Fruit fly (Drosophila melanogaster) whole organism, embryonic: ENCODE results near the gene CG15282.

Source experiments
- CG10959 ChIP-seq: fragments of 200-800 bp; sonication (Bioruptor generic); IDR thresholded peaks from 2 replicates; pipeline ENCODE4 v1.3.6; 2022; ENCODE audit warnings: missing biosample characterization, missing genetic modification characterization
- CG12659 ChIP-seq: fragments of 200-800 bp; sonication (Bioruptor generic); optimal IDR thresholded peaks from 3 replicates; lab custom pipeline; 2017; ENCODE audit warnings: mild to moderate bottlenecking, missing biosample characterization, missing genetic modification reagents, missing genetic modification characterization
- CG13894 ChIP-seq: fragments of 200-800 bp; sonication (Bioruptor generic); optimal IDR thresholded peaks from 3 replicates; lab custom pipeline; 2018; ENCODE audit warnings: missing biosample characterization, mild to moderate bottlenecking, missing genetic modification characterization, moderate library complexity
- CG14710 ChIP-seq: fragments of 200-800 bp; sonication (Bioruptor generic); optimal IDR thresholded peaks from 3 replicates; lab custom pipeline; 2019; ENCODE audit warnings: missing biosample characterization, mild to moderate bottlenecking, missing genetic modification characterization, moderate library complexity
- CG15514 ChIP-seq: fragments of 200-800 bp; sonication (Bioruptor generic); optimal IDR thresholded peaks from 3 replicates; lab custom pipeline; 2017; ENCODE audit warnings: missing biosample characterization, missing genetic modification characterization, mild to moderate bottlenecking, moderate library complexity, missing genetic modification reagents
- CG15601 ChIP-seq: fragments of 200-800 bp; sonication (Bioruptor generic); optimal IDR thresholded peaks from 3 replicates; lab custom pipeline; 2019; ENCODE audit warnings: missing biosample characterization, mild to moderate bottlenecking, missing genetic modification characterization, moderate library complexity
- CG15696 ChIP-seq: fragments of 200-800 bp; sonication (Bioruptor generic); optimal IDR thresholded peaks from 2 replicates; lab custom pipeline; 2019; ENCODE audit warnings: missing biosample characterization, mild to moderate bottlenecking, missing genetic modification characterization, moderate library complexity
- CG2202 ChIP-seq: fragments of 200-800 bp; sonication (Bioruptor generic); optimal IDR thresholded peaks from 2 replicates; lab custom pipeline; 2018; ENCODE audit warnings: missing biosample characterization, mild to moderate bottlenecking, missing genetic modification characterization
- CG2712 ChIP-seq: fragments of 200-800 bp; optimal IDR thresholded peaks from 3 replicates; lab custom pipeline; 2019; ENCODE audit warnings: missing biosample characterization, mild to moderate bottlenecking, missing genetic modification characterization, moderate library complexity
- CG2875 ChIP-seq: fragments of 200-800 bp; sonication (Bioruptor generic); optimal IDR thresholded peaks from 2 replicates; lab custom pipeline; 2017; ENCODE audit warnings: missing biosample characterization, mild to moderate bottlenecking, missing genetic modification characterization, missing genetic modification reagents
- CG32772 ChIP-seq: fragments of 200-800 bp; sonication (Bioruptor generic); IDR thresholded peaks from 2 replicates; pipeline ENCODE4 v1.3.6; 2022; ENCODE audit warnings: missing biosample characterization, missing genetic modification characterization
- CG34422 ChIP-seq: fragments of 200-800 bp; sonication (Bioruptor generic); IDR thresholded peaks from 3 replicates; pipeline ENCODE4 v1.3.6; 2022; ENCODE audit warnings: missing biosample characterization, missing genetic modification characterization
- CG3726 ChIP-seq: fragments of 200-800 bp; sonication (Bioruptor generic); IDR thresholded peaks from 3 replicates; pipeline ENCODE4, ENCODE4 v1.3.6; 2022; ENCODE audit warnings: missing biosample characterization, missing genetic modification characterization
- CG3838 ChIP-seq: fragments of 200-800 bp; sonication (Bioruptor generic); optimal IDR thresholded peaks from 3 replicates; lab custom pipeline; 2016; ENCODE audit warnings: missing biosample characterization, missing genetic modification characterization
- CG6175 ChIP-seq: fragments of 200-800 bp; sonication (Bioruptor generic); IDR thresholded peaks from 3 replicates; pipeline ENCODE4 v1.3.6; 2022; ENCODE audit warnings: missing biosample characterization, missing genetic modification characterization
- CG7745 ChIP-seq: fragments of 200-800 bp; sonication (Bioruptor generic); optimal IDR thresholded peaks from 2 replicates; lab custom pipeline; 2018; ENCODE audit warnings: missing biosample characterization, mild to moderate bottlenecking, missing genetic modification characterization, moderate library complexity
- CG8359 ChIP-seq: fragments of 200-800 bp; sonication (Bioruptor generic); optimal IDR thresholded peaks from 2 replicates; lab custom pipeline; 2017; ENCODE audit warnings: missing biosample characterization, mild to moderate bottlenecking, missing genetic modification characterization, borderline replicate concordance
- Dad ChIP-seq: fragments of 200-800 bp; sonication (Bioruptor generic); optimal IDR thresholded peaks from 3 replicates; lab custom pipeline; 2016; ENCODE audit warnings: missing biosample characterization, missing genetic modification characterization
- HLH3B ChIP-seq: fragments of 200-800 bp; sonication (Bioruptor generic); IDR thresholded peaks from 2 replicates; pipeline ENCODE4 v1.3.6; 2022; ENCODE audit warnings: missing biosample characterization, missing genetic modification characterization
- Hsf ChIP-seq: fragments of 200-800 bp; sonication (Bioruptor generic); optimal IDR thresholded peaks from 3 replicates; lab custom pipeline; 2016; ENCODE audit warnings: missing biosample characterization, missing genetic modification characterization
- Kr ChIP-seq: fragments of 200-800 bp; sonication (Bioruptor generic); optimal IDR thresholded peaks from 2 replicates; lab custom pipeline; 2017; ENCODE audit warnings: missing biosample characterization, mild to moderate bottlenecking, missing genetic modification characterization
- Nf-YC ChIP-seq: fragments of 200-800 bp; optimal IDR thresholded peaks from 3 replicates; lab custom pipeline; 2019; ENCODE audit warnings: missing biosample characterization, mild to moderate bottlenecking, missing genetic modification characterization, moderate library complexity
- NfI ChIP-seq: fragments of 200-800 bp; sonication (Bioruptor generic); optimal IDR thresholded peaks from 3 replicates; lab custom pipeline; 2018; ENCODE audit warnings: missing biosample characterization, mild to moderate bottlenecking, missing genetic modification characterization, moderate library complexity
- Scr ChIP-seq: fragments of 200-800 bp; sonication (Bioruptor generic); IDR thresholded peaks from 2 replicates; pipeline ENCODE4 v1.3.6; 2022; ENCODE audit warnings: missing biosample characterization, missing genetic modification characterization; ENCODE audit not compliant: partially characterized antibody
- Side ChIP-seq: fragments of 200-800 bp; sonication (Bioruptor generic); optimal IDR thresholded peaks from 2 replicates; lab custom pipeline; 2016; ENCODE audit warnings: missing biosample characterization, missing genetic modification characterization
- Sin3A ChIP-seq: fragments of >200 bp; optimal IDR thresholded peaks from 2 replicates; lab custom pipeline; 2018
- ac ChIP-seq: fragments of 200-800 bp; sonication (Bioruptor generic); optimal IDR thresholded peaks from 3 replicates; lab custom pipeline; 2017; ENCODE audit warnings: missing biosample characterization, mild to moderate bottlenecking, missing genetic modification characterization
- ato ChIP-seq: fragments of 200-800 bp; sonication (Bioruptor generic); IDR thresholded peaks from 2 replicates; pipeline ENCODE4 v1.3.6; 2022; ENCODE audit warnings: missing biosample characterization, missing genetic modification characterization; ENCODE audit not compliant: partially characterized antibody
- bsh ChIP-seq, 2 experiments: fragments of 200-800 bp; sonication (Bioruptor generic); optimal IDR thresholded peaks; 2 replicates each; lab custom pipeline; 2017 to 2018; ENCODE audit warnings: mild to moderate bottlenecking in 2 of 2, missing biosample characterization in 2 of 2, missing genetic modification characterization in 2 of 2, moderate library complexity in 1 of 2
- caup ChIP-seq: fragments of 200-800 bp; sonication (Bioruptor generic); optimal IDR thresholded peaks from 3 replicates; lab custom pipeline; 2017; ENCODE audit warnings: missing biosample characterization, mild to moderate bottlenecking, missing genetic modification characterization, moderate library complexity; ENCODE audit not compliant: severe bottlenecking
- chm ChIP-seq: fragments of 200-800 bp; sonication (Bioruptor generic); IDR thresholded peaks from 2 replicates; pipeline ENCODE4 v1.3.6; 2022; ENCODE audit warnings: missing biosample characterization, missing genetic modification characterization
- dan ChIP-seq: fragments of 200-800 bp; sonication (Bioruptor generic); IDR thresholded peaks from 2 replicates; pipeline ENCODE4 v1.3.6; 2022; ENCODE audit warnings: missing biosample characterization, missing genetic modification characterization
- ems ChIP-seq: fragments of 200-800 bp; sonication (Bioruptor generic); optimal IDR thresholded peaks from 3 replicates; lab custom pipeline; 2016; ENCODE audit warnings: missing biosample characterization, missing genetic modification characterization
- exex ChIP-seq: fragments of 200-800 bp; sonication (Bioruptor generic); optimal IDR thresholded peaks from 4 replicates; lab custom pipeline; 2018; ENCODE audit warnings: missing biosample characterization, mild to moderate bottlenecking, missing genetic modification characterization, moderate library complexity
- fd64A ChIP-seq: fragments of 200-800 bp; sonication (Bioruptor generic); optimal IDR thresholded peaks from 3 replicates; lab custom pipeline; 2018; ENCODE audit warnings: missing biosample characterization, mild to moderate bottlenecking, missing genetic modification characterization
- fu2 ChIP-seq: fragments of 200-800 bp; sonication (Bioruptor generic); optimal IDR thresholded peaks from 2 replicates; lab custom pipeline; 2016; ENCODE audit warnings: missing biosample characterization, missing genetic modification characterization
- insv ChIP-seq, 2 experiments: fragments of 200-800 bp; sonication (Bioruptor generic); optimal IDR thresholded peaks; 3 replicates each; lab custom pipeline; 2016 to 2018; ENCODE audit warnings: missing biosample characterization in 2 of 2, missing genetic modification characterization in 2 of 2
- jigr1 ChIP-seq: fragments of 200-800 bp; sonication (Bioruptor generic); IDR thresholded peaks from 3 replicates; pipeline ENCODE4 v1.3.6; 2022; ENCODE audit warnings: missing biosample characterization, missing genetic modification characterization
- kni ChIP-seq: fragments of 200-800 bp; sonication (Bioruptor generic); optimal IDR thresholded peaks from 3 replicates; lab custom pipeline; 2017; ENCODE audit warnings: mild to moderate bottlenecking, missing biosample characterization, missing genetic modification reagents, missing genetic modification characterization
- lov ChIP-seq, 2 experiments: fragments of 200-800 bp in 1 of 2; fragments of >200 bp in 1 of 2; sonication (Bioruptor generic) in 1 of 2; IDR thresholded peaks in 1 of 2; optimal IDR thresholded peaks in 1 of 2; 2 replicates in 1 of 2; 3 replicates in 1 of 2; pipeline versions ENCODE4 v1.3.6 to Lab custom; 2017 to 2022; ENCODE audit warnings: missing biosample characterization in 1 of 2, missing genetic modification characterization in 1 of 2
- mirr ChIP-seq: fragments of 200-800 bp; sonication (Bioruptor generic); optimal IDR thresholded peaks from 3 replicates; lab custom pipeline; 2018; ENCODE audit warnings: missing biosample characterization, mild to moderate bottlenecking, missing genetic modification characterization
- odd ChIP-seq: fragments of 200-800 bp; sonication (Bioruptor generic); optimal IDR thresholded peaks from 2 replicates; lab custom pipeline; 2017; ENCODE audit warnings: missing biosample characterization, mild to moderate bottlenecking, missing genetic modification characterization
- pros ChIP-seq: fragments of 200-800 bp; sonication (Bioruptor generic); optimal IDR thresholded peaks from 3 replicates; lab custom pipeline; 2019; ENCODE audit warnings: missing biosample characterization, mild to moderate bottlenecking, missing genetic modification characterization, moderate library complexity
- sc ChIP-seq, 3 experiments: fragments of >200 bp in 2 of 3; fragments of 200-800 bp in 1 of 3; sonication (Bioruptor generic) in 1 of 3; optimal IDR thresholded peaks; 2 replicates in 2 of 3; 3 replicates in 1 of 3; lab custom pipeline; 2017; ENCODE audit warnings: mild to moderate bottlenecking in 1 of 3, missing biosample characterization in 1 of 3, missing genetic modification characterization in 1 of 3, missing genetic modification reagents in 1 of 3
- schlank ChIP-seq: fragments of 200-800 bp; sonication (Bioruptor generic); optimal IDR thresholded peaks from 2 replicates; lab custom pipeline; 2018; ENCODE audit warnings: missing biosample characterization, mild to moderate bottlenecking, missing genetic modification characterization
- slou ChIP-seq: fragments of 200-800 bp; sonication (Bioruptor generic); optimal IDR thresholded peaks from 3 replicates; lab custom pipeline; 2016; ENCODE audit warnings: missing biosample characterization, missing genetic modification characterization
- so ChIP-seq: fragments of 200-800 bp; sonication (Bioruptor generic); IDR thresholded peaks from 3 replicates; pipeline ENCODE4 v1.3.6; 2022; ENCODE audit warnings: missing biosample characterization, missing genetic modification characterization
- sug ChIP-seq: fragments of 200-800 bp; optimal IDR thresholded peaks from 2 replicates; lab custom pipeline; 2019; ENCODE audit warnings: missing biosample characterization, mild to moderate bottlenecking, missing genetic modification characterization, moderate library complexity
- tx ChIP-seq: fragments of 200-800 bp; sonication (Bioruptor generic); optimal IDR thresholded peaks from 2 replicates; lab custom pipeline; 2016; ENCODE audit warnings: missing biosample characterization, missing genetic modification characterization
- wek ChIP-seq: fragments of 200-800 bp; sonication (Bioruptor generic); optimal IDR thresholded peaks from 3 replicates; lab custom pipeline; 2018; ENCODE audit warnings: missing biosample characterization, mild to moderate bottlenecking, missing genetic modification characterization, moderate library complexity

CG15282 gene

dm6 chr2L:14673601-14674006 lies 38.7 kb upstream of the CG15282 start:
- TF ChIP-seq ato (GFP tag; lab: Robert Waterston, UW) (no peak), CG3838 (no peak), CG15514 (no peak), ems (no peak), CG13894 (tag; lab: Kevin White, UChicago) (no peak), fu2 (GFP tag; lab: Kevin White, UChicago) (no peak), bsh (GFP tag; optimal IDR thresholded peaks at IDR 0.05; lab: Kevin White, UChicago) (peak in 1 of 2 experiments; percentile 17), CG7745 (tag; lab: Kevin White, UChicago) (peak; percentile 70), CG34422 (GFP tag; lab: Robert Waterston, UW) (no peak), caup (GFP tag; lab: Kevin White, UChicago) (no peak), so (GFP tag; lab: Robert Waterston, UW) (no peak), NfI (no peak), sug (peak; percentile 36), schlank (tag; lab: Kevin White, UChicago) (no peak), exex (tag; lab: Kevin White, UChicago) (peak; percentile 48), Kr (GFP tag; lab: Kevin White, UChicago) (no peak), CG15696 (no peak), mirr (GFP tag; lab: Kevin White, UChicago) (peak; percentile 16), insv (GFP tag; optimal IDR thresholded peaks at IDR 0.05; lab: Kevin White, UChicago) (no peak), odd (GFP tag; lab: Kevin White, UChicago) (peak; percentile 1), CG2712 (tag; lab: Kevin White, UChicago) (no peak), CG2202 (peak; percentile 44), wek (no peak), CG32772 (GFP tag; lab: Robert Waterston, UW) (no peak), slou (GFP tag; lab: Kevin White, UChicago) (no peak), CG8359 (GFP tag; lab: Kevin White, UChicago) (no peak), fd64A (GFP tag; lab: Kevin White, UChicago) (no peak), CG15601 (tag; lab: Kevin White, UChicago) (no peak), tx (GFP tag; lab: Kevin White, UChicago) (no peak), kni (GFP tag; lab: Kevin White, UChicago) (peak; percentile 74), dan (GFP tag; lab: Robert Waterston, UW) (no peak), Hsf (no peak), sc (optimal IDR thresholded peaks at IDR 0.05; lab: Kevin White, UChicago) (no peak), sc (GFP tag; optimal IDR thresholded peaks at IDR 0.05; lab: Kevin White, UChicago) (no peak), HLH3B (no peak), Side (GFP tag; lab: Kevin White, UChicago) (no peak), Sin3A (no peak), CG2875 (no peak), chm (GFP tag; lab: Robert Waterston, UW) (no peak), pros (peak; percentile 71), Dad (GFP tag; lab: Kevin White, UChicago) (no peak), jigr1 (GFP tag; lab: Robert Waterston, UW) (no peak), CG3726 (no peak), lov (optimal IDR thresholded peaks at IDR 0.05; lab: Kevin White, UChicago) (no peak), lov (GFP tag; IDR thresholded peaks at IDR 0.05; lab: Robert Waterston, UW) (no peak), Scr (GFP tag; lab: Robert Waterston, UW) (no peak), CG14710 (tag; lab: Kevin White, UChicago) (no peak), ac (GFP tag; lab: Kevin White, UChicago) (no peak), CG10959 (GFP tag; lab: Robert Waterston, UW) (no peak), Nf-YC (tag; lab: Kevin White, UChicago) (no peak), CG12659 (GFP tag; lab: Kevin White, UChicago) (no peak), CG6175 (GFP tag; lab: Robert Waterston, UW) (no peak)
